Worm (Caenorhabditis elegans) whole organism, L4 larva: ENCODE results near the gene K05F6.10.
"Not testable (repeated sequence)": the region's sequence is repeated elsewhere in the genome, so short reads cannot be mapped to it uniquely, and the experiment has no call there.

Source experiments
- F37D6.2 ChIP-seq: sonication (generic microtip); optimal IDR thresholded peaks from 2 replicates; lab custom pipeline; 2016; ENCODE audit warnings: mild to moderate bottlenecking, missing genetic modification characterization, missing compliant biosample characterization
- F49E8.2 ChIP-seq: sonication (generic microtip); optimal IDR thresholded peaks from 2 replicates; lab custom pipeline; 2016; ENCODE audit warnings: missing compliant biosample characterization, mild to moderate bottlenecking, missing genetic modification characterization, borderline replicate concordance
- T20F7.1 ChIP-seq: fragments of 200-800 bp; sonication (Bioruptor generic); optimal IDR thresholded peaks from 2 replicates; lab custom pipeline; 2018; ENCODE audit warnings: mild to moderate bottlenecking, missing genetic modification characterization, missing compliant biosample characterization
- ZK546.5 ChIP-seq, 2 experiments: sonication (generic microtip); optimal IDR thresholded peaks; 2 replicates each; lab custom pipeline; 2017; ENCODE audit warnings: missing biosample characterization in 2 of 2, missing genetic modification characterization in 2 of 2
- aha-1 ChIP-seq: fragments of 150-350 bp; peaks from one replicate; lab custom pipeline; 2014; ENCODE audit warnings: missing biosample characterization, missing genetic modification characterization
- ama-1 ChIP-seq: fragments of 150-350 bp; optimal IDR thresholded peaks from 2 replicates; lab custom pipeline; 2014; ENCODE audit warnings: inconsistent platforms, mixed read lengths
- arid-1 ChIP-seq: fragments of 200-800 bp; sonication (Bioruptor generic); conservative IDR thresholded peaks from 2 replicates; pipeline ENCODE4 v1.3.6; 2022; ENCODE audit warnings: missing genetic modification reagents, missing genetic modification characterization, missing compliant biosample characterization
- cey-2 ChIP-seq: sonication (generic microtip); optimal IDR thresholded peaks from 3 replicates; lab custom pipeline; 2017; ENCODE audit warnings: missing genetic modification characterization, mild to moderate bottlenecking, missing compliant biosample characterization, antibody characterized with exemption, borderline replicate concordance; ENCODE audit not compliant: insufficient read depth
- ctbp-1 ChIP-seq: fragments of 200-800 bp; sonication (Bioruptor generic); IDR thresholded peaks from 2 replicates; pipeline ENCODE4 v1.3.6; 2022; ENCODE audit warnings: missing genetic modification reagents, missing genetic modification characterization, missing compliant biosample characterization
- dmd-6 ChIP-seq: fragments of 200-800 bp; sonication (Bioruptor generic); IDR thresholded peaks from 2 replicates; pipeline ENCODE4 v1.3.6; 2022; ENCODE audit warnings: missing genetic modification reagents, missing genetic modification characterization, missing compliant biosample characterization
- lin-13 ChIP-seq: fragments of 150-350 bp; optimal IDR thresholded peaks from 2 replicates; lab custom pipeline; 2014; ENCODE audit warnings: missing biosample characterization, missing genetic modification reagents, missing genetic modification characterization
- lin-15B ChIP-seq: fragments of 150-350 bp; sonication (generic microtip); optimal IDR thresholded peaks from 3 replicates; lab custom pipeline; 2014; ENCODE audit warnings: missing biosample characterization, missing genetic modification characterization
- lin-29 ChIP-seq: fragments of 200-800 bp; sonication (Bioruptor generic); IDR thresholded peaks from 2 replicates; pipeline ENCODE4 v1.3.6; 2022; ENCODE audit warnings: missing genetic modification reagents, missing genetic modification characterization, missing compliant biosample characterization
- lir-3 ChIP-seq: sonication (generic microtip); optimal IDR thresholded peaks from 2 replicates; lab custom pipeline; 2016; ENCODE audit warnings: mild to moderate bottlenecking, missing genetic modification characterization, missing compliant biosample characterization
- lsy-2 ChIP-seq, 2 experiments: fragments of 150-350 bp in 1 of 2; sonication (generic microtip) in 1 of 2; optimal IDR thresholded peaks; 2 replicates each; lab custom pipeline; 2014 to 2017; ENCODE audit warnings: missing biosample characterization in 2 of 2, missing genetic modification characterization in 2 of 2
- mxl-2 ChIP-seq: fragments of 200-800 bp; sonication (Bioruptor generic); conservative IDR thresholded peaks from 2 replicates; pipeline ENCODE4 v1.3.6; 2022; ENCODE audit warnings: missing genetic modification reagents, missing genetic modification characterization, missing compliant biosample characterization
- nhr-10 ChIP-seq: fragments of 150-350 bp; optimal IDR thresholded peaks from 2 replicates; lab custom pipeline; 2014; ENCODE audit warnings: missing biosample characterization, missing genetic modification characterization
- nhr-102 ChIP-seq: sonication (generic microtip); optimal IDR thresholded peaks from 2 replicates; lab custom pipeline; 2016; ENCODE audit warnings: mild to moderate bottlenecking, missing genetic modification characterization, moderate library complexity, missing compliant biosample characterization
- nhr-237 ChIP-seq: sonication (generic microtip); optimal IDR thresholded peaks from 2 replicates; lab custom pipeline; 2017; ENCODE audit warnings: missing biosample characterization, missing genetic modification characterization
- nhr-42 ChIP-seq: fragments of 200-800 bp; sonication (Bioruptor generic); IDR thresholded peaks from 2 replicates; pipeline ENCODE4 v1.3.6; 2022; ENCODE audit warnings: missing genetic modification characterization, missing compliant biosample characterization
- nhr-6 ChIP-seq: fragments of 150-350 bp; optimal IDR thresholded peaks from 2 replicates; lab custom pipeline; 2014; ENCODE audit warnings: missing biosample characterization, missing genetic modification characterization
- nhr-76 ChIP-seq: fragments of 150-350 bp; optimal IDR thresholded peaks from 2 replicates; lab custom pipeline; 2014; ENCODE audit warnings: missing biosample characterization, missing genetic modification characterization
- nhr-77 ChIP-seq: fragments of 150-350 bp; optimal IDR thresholded peaks from 2 replicates; lab custom pipeline; 2014; ENCODE audit warnings: missing biosample characterization, missing genetic modification characterization
- pqm-1 ChIP-seq: sonication (generic microtip); optimal IDR thresholded peaks from 2 replicates; lab custom pipeline; 2017; ENCODE audit warnings: missing biosample characterization, missing genetic modification characterization
- rbr-2 ChIP-seq: sonication (generic microtip); optimal IDR thresholded peaks from 2 replicates; lab custom pipeline; 2016; ENCODE audit warnings: missing genotype, missing genetic modification characterization, missing compliant biosample characterization
- spr-3 ChIP-seq: fragments of 200-800 bp; sonication (Bioruptor generic); optimal IDR thresholded peaks from 2 replicates; lab custom pipeline; 2018; ENCODE audit warnings: mild to moderate bottlenecking, missing genetic modification characterization, missing compliant biosample characterization
- tra-1 ChIP-seq: fragments of 200-800 bp; sonication (Bioruptor generic); IDR thresholded peaks from 2 replicates; pipeline ENCODE4 v1.3.6; 2022; ENCODE audit warnings: missing genetic modification reagents, missing genetic modification characterization, missing compliant biosample characterization
- unc-62 ChIP-seq, 3 experiments: fragments of 150-350 bp in 1 of 3; sonication (generic microtip); optimal IDR thresholded peaks in 2 of 3; peaks in 1 of 3; 1 replicate in 1 of 3; 2 replicates in 2 of 3; lab custom pipeline; 2014 to 2017; ENCODE audit warnings: missing biosample characterization in 3 of 3, missing genetic modification characterization in 3 of 3, missing genetic modification reagents in 3 of 3, missing genotype in 1 of 3

Gene K05F6.10

ce11 chrII:1561863-1562262, 14.1 kb downstream of the K05F6.10 start, which contains the start of gene K05F6.14:
Gene K05F6.14 (plus strand): TSS chrII:1562163.
- TF ChIP-seq ama-1 (lab: Kevin White, UChicago), result no peak
- TF ChIP-seq ctbp-1 (GFP tag; lab: Robert Waterston, UW), result no peak
- no peak for TF ChIP-seq lir-3 (tag; lab: Kevin White, UChicago)
- TF ChIP-seq ZK546.5 (tag; optimal IDR thresholded peaks at IDR 0.05; lab: Kevin White, UChicago), result no peak
- TF ChIP-seq mxl-2 (GFP tag; lab: Robert Waterston, UW), result no peak
- TF ChIP-seq arid-1 (GFP tag; lab: Robert Waterston, UW), result no peak
- TF ChIP-seq dmd-6 (GFP tag; lab: Robert Waterston, UW), result no peak
- TF ChIP-seq T20F7.1 (GFP tag; lab: Kevin White, UChicago), result no peak
- TF ChIP-seq tra-1 (GFP tag; lab: Robert Waterston, UW), result no peak
- TF ChIP-seq nhr-6, result no peak
- no peak for TF ChIP-seq spr-3
- TF ChIP-seq nhr-76 (tag; lab: Kevin White, UChicago), result no peak
- no peak for TF ChIP-seq lin-15B (tag; lab: Kevin White, UChicago)
- TF ChIP-seq nhr-42 (GFP tag; lab: Robert Waterston, UW), result no peak
- no peak for TF ChIP-seq lin-13
- no peak for TF ChIP-seq F37D6.2 (tag; lab: Kevin White, UChicago)

- TF ChIP-seq cey-2 (tag; lab: Kevin White, UChicago) (no peak), unc-62 (GFP tag; optimal IDR thresholded peaks at IDR 0.05 in 1 of 2; lab: Kevin White, UChicago) (peak in 1 of 2 experiments; percentile 41), unc-62 (tag; optimal IDR thresholded peaks at IDR 0.05; lab: Kevin White, UChicago) (no peak), lin-29 (GFP tag; lab: Robert Waterston, UW) (no peak), nhr-237 (tag; lab: Kevin White, UChicago) (no peak)
Observed at ce11 chrII:1560839-1561238, 15.1 kb downstream of the K05F6.10 start.

ce11 chrII:1556217-1556616, 19.7 kb downstream of the K05F6.10 start, which contains the start of the genes fbxb-54 and fbxb-50:
Gene fbxb-54 (minus strand): TSS chrII:1556317.
Gene fbxb-50 (plus strand): TSS chrII:1556443.
- not testable (repeated sequence) for TF ChIP-seq pqm-1; aha-1 (tag; lab: Kevin White, UChicago); nhr-10 (tag; lab: Kevin White, UChicago)

ce11 chrII:1550501-1550900, 25.4 kb downstream of the K05F6.10 start, which contains the start of the genes fbxb-52 and fbxb-51:
Gene fbxb-52 (minus strand): TSS chrII:1550601.
Gene fbxb-51 (plus strand): TSS chrII:1550712.
- no peak for TF ChIP-seq arid-1 (GFP tag; lab: Robert Waterston, UW)
- TF ChIP-seq F49E8.2 (tag; lab: Kevin White, UChicago), result no peak
- no peak for TF ChIP-seq ctbp-1 (GFP tag; lab: Robert Waterston, UW)
- peak; percentile 19 for TF ChIP-seq aha-1 (tag; lab: Kevin White, UChicago)

- TF ChIP-seq nhr-102 (tag; lab: Kevin White, UChicago) (no peak), unc-62 (GFP tag; optimal IDR thresholded peaks at IDR 0.05 in 1 of 2; lab: Kevin White, UChicago) (peak in 1 of 2 experiments; percentile 33), unc-62 (tag; optimal IDR thresholded peaks at IDR 0.05; lab: Kevin White, UChicago) (no peak)
Observed at ce11 chrII:1545625-1546024, 30.3 kb downstream of the K05F6.10 start, which contains the start of gene K05F6.12. Gene K05F6.12 (plus strand): TSS chrII:1545925.

ce11 chrII:1543182-1543581, 32.7 kb downstream of the K05F6.10 start, which contains the start of gene K05F6.4:
Gene K05F6.4 (plus strand): TSS chrII:1543482.
- not testable (repeated sequence) for TF ChIP-seq nhr-77 (tag; lab: Kevin White, UChicago); lsy-2 (tag; optimal IDR thresholded peaks at IDR 0.05; lab: Kevin White, UChicago); rbr-2 (tag; lab: Kevin White, UChicago)
